Worm (Caenorhabditis elegans): ENCODE data around the gene D1014.13.

The D1014.13 gene

DNA sequence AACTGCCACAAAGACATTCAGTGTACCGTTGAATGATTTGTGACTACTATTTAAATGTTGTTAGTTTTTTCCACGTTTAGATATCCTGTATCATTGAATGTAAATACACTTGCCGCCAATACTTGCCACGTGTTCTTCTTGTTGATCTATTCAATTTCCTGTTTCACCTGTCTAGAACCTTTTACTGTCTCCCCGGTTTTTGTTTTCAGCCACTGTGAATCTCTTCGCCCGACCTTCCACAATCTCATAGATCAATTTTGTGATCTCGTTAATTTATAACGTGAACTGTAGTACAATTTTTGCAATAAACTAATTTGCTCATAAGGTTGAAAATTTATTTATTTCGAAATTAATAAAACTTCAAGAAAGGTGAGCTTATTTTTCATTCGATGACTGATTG, at the start of gene D1014.13:
Gene D1014.13, plus strand, starts transcription at position 301 of the 400 bp plus-strand sequence.
- no peak for TF ChIP-seq hnd-1 (tag; optimal IDR thresholded peaks at IDR 0.05)
- TF ChIP-seq scrt-1 (GFP tag; IDR thresholded peaks at IDR 0.05), result no peak
- TF ChIP-seq aly-1 (tag; optimal IDR thresholded peaks at IDR 0.05), result no peak
- no peak for TF ChIP-seq ceh-36 (tag; optimal IDR thresholded peaks at IDR 0.05)
- TF ChIP-seq tbx-37 (GFP tag; conservative IDR thresholded peaks at IDR 0.05), result no peak
- TF ChIP-seq tbx-11 (GFP tag; IDR thresholded peaks at IDR 0.05), result no peak
- no peak for TF ChIP-seq ama-1 (optimal IDR thresholded peaks at IDR 0.05)
- no peak for TF ChIP-seq F13C5.2 (tag; optimal IDR thresholded peaks at IDR 0.05)
- TF ChIP-seq hmg-4 (GFP tag; optimal IDR thresholded peaks at IDR 0.05), result no peak

DNA sequence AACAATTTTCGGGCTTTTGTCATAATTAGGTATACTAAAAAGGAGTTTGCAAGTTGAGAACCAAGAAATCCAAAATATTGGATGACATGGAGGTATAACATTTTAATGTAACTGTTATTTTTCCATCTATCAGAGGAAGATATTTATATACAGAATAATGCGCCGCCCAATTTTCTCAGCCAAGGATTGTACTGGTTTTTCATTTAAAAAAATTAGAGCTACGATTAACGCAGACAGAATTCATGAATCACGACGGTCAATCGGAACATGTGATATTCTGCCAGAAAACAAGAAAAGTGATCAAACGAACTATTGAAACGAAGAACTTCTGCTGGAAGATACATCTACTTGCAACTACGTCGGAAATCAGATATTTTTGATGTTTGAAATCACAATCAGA, 47.2 kb upstream of the D1014.13 start, which contains the start of gene str-145:
Gene str-145, minus strand, starts transcription at position 101 of the 400 bp plus-strand sequence.
- no peak for TF ChIP-seq ceh-36 (tag; optimal IDR thresholded peaks at IDR 0.05)
- TF ChIP-seq aly-1 (tag; optimal IDR thresholded peaks at IDR 0.05), result no peak
- TF ChIP-seq tbx-37 (GFP tag; conservative IDR thresholded peaks at IDR 0.05), result no peak
- TF ChIP-seq scrt-1 (GFP tag; IDR thresholded peaks at IDR 0.05), result no peak
- TF ChIP-seq ceh-13 (GFP tag; optimal IDR thresholded peaks at IDR 0.05), result no peak
- no peak for TF ChIP-seq ets-7 (tag; optimal IDR thresholded peaks at IDR 0.05)
- TF ChIP-seq sea-1 (GFP tag; conservative IDR thresholded peaks at IDR 0.05), result no peak
- TF ChIP-seq ama-1 (optimal IDR thresholded peaks at IDR 0.05), result no peak
- no peak for TF ChIP-seq hmg-4 (GFP tag; optimal IDR thresholded peaks at IDR 0.05)
- TF ChIP-seq B0310.2 (tag; optimal IDR thresholded peaks at IDR 0.05), result no peak
- TF ChIP-seq tra-4 (tag; optimal IDR thresholded peaks at IDR 0.05), result no peak
- TF ChIP-seq F13C5.2 (tag; optimal IDR thresholded peaks at IDR 0.05), result no peak
- TF ChIP-seq pes-1 (GFP tag; IDR thresholded peaks at IDR 0.05), result no peak

DNA sequence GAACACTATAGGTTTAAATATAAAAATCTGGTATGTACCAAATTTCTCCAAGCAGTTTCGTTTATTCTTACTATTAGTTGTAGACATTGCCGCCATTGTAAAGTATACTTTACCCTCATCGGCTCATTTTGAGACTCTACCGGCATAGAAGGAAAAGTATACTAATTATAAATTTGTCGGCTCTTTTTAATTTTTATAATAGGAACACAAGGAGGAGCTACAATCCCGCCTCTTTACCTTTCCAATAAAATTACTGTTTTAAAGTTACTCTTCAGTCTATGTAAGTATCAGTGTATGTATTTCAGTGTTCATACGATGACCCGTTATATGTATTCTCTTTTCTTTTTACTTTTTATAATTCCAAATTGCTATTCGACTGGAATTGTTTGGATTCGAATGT, 46.1 kb upstream of the D1014.13 start, which contains the start of gene sdz-23:
Gene sdz-23, plus strand, starts transcription at position 301 of the 400 bp plus-strand sequence.
- no peak for TF ChIP-seq ets-7 (tag; optimal IDR thresholded peaks at IDR 0.05)
- no peak for TF ChIP-seq scrt-1 (GFP tag; IDR thresholded peaks at IDR 0.05)
- no peak for TF ChIP-seq hmbx-1 (tag; optimal IDR thresholded peaks at IDR 0.05)
- no peak for TF ChIP-seq pes-1 (GFP tag; IDR thresholded peaks at IDR 0.05)
- TF ChIP-seq flt-1 (GFP tag; IDR thresholded peaks at IDR 0.05), result no peak
- TF ChIP-seq hnd-1 (tag; optimal IDR thresholded peaks at IDR 0.05), result no peak
- TF ChIP-seq hmg-4 (GFP tag; optimal IDR thresholded peaks at IDR 0.05), result no peak
- no peak for TF ChIP-seq ceh-13 (GFP tag; optimal IDR thresholded peaks at IDR 0.05)
- TF ChIP-seq B0310.2 (tag; optimal IDR thresholded peaks at IDR 0.05), result no peak
- no peak for TF ChIP-seq tbx-37 (GFP tag; conservative IDR thresholded peaks at IDR 0.05)
- no peak for TF ChIP-seq ceh-36 (tag; optimal IDR thresholded peaks at IDR 0.05)
- no peak for TF ChIP-seq tbx-11 (GFP tag; IDR thresholded peaks at IDR 0.05)
- TF ChIP-seq aly-1 (tag; optimal IDR thresholded peaks at IDR 0.05), result no peak
- TF ChIP-seq ama-1 (optimal IDR thresholded peaks at IDR 0.05), result no peak
- TF ChIP-seq sea-1 (GFP tag; conservative IDR thresholded peaks at IDR 0.05), result no peak
- no peak for TF ChIP-seq F13C5.2 (tag; optimal IDR thresholded peaks at IDR 0.05)

DNA sequence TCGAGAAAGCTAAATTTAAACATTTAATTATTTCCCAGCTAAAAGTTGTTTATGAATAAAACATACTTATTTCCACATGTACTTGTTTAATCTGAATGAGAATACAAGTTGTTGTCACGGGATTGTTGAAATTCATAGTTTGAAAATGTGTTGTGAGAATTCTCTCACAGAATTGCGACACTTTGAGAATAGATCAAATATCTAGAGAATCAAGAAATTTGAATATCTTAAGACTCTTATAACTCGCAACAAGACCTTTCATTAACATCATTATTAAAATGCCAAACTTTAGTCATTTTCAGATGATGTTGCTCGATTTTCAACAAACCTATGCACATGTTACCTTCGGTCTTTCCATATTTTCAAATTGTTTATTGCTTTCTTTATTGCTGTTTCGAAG, 42.5 kb upstream of the D1014.13 start, which contains the start of gene str-90:
Gene str-90, plus strand, starts transcription at position 301 of the 400 bp plus-strand sequence.
- TF ChIP-seq hnd-1 (tag; optimal IDR thresholded peaks at IDR 0.05) (no peak), hmbx-1 (tag; optimal IDR thresholded peaks at IDR 0.05) (no peak), tbx-11 (GFP tag; IDR thresholded peaks at IDR 0.05) (no peak), aly-1 (tag; optimal IDR thresholded peaks at IDR 0.05) (no peak)

DNA sequence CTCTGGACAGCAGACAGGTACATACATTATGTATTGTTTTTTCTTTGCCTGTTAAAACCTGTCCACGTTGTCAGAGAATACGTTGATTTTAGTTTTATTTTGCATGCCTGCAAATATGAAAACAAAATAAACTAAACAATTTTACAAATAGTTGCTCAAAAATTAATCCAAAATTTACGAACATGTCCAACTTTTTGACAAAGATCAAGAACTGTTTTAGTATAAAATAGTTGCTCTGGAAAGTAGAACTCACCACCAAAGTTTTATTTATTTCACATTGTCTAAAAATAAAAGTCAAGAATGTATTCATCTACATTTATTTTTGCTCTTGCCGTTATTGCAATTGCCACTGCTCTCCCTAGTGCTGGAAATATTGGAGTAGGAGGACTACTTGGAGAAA, 41.0 kb upstream of the D1014.13 start, which contains the start of gene srlf-16:
Gene srlf-16, plus strand, starts transcription at position 301 of the 400 bp plus-strand sequence.
- TF ChIP-seq hmbx-1 (tag; optimal IDR thresholded peaks at IDR 0.05) (no peak), sea-1 (GFP tag; conservative IDR thresholded peaks at IDR 0.05) (no peak), B0310.2 (tag; optimal IDR thresholded peaks at IDR 0.05) (no peak), hnd-1 (tag; optimal IDR thresholded peaks at IDR 0.05) (no peak), ceh-13 (GFP tag; optimal IDR thresholded peaks at IDR 0.05) (no peak)

DNA sequence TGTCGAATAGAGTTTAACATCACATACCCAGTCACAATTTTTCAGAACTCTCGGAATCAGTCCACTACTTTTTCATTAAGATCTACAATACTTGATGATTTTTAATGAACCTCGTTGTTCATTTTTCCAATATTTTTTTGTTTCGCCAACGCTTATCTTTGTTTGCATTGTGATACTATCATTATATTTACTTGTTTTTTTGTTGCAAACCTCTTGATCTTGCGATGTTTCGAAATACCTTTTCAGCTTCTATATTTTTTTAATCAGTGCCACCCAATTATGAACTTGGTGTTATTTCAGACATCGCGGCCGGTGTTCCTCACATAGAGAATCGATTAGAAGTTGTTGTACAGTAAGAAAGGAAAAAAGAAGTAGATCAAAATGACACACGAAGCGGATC, 36.8 kb upstream of the D1014.13 start, which contains the start of gene myo-5:
Gene myo-5, plus strand, starts transcription at position 301 of the 400 bp plus-strand sequence.
- TF ChIP-seq ceh-36 (tag; optimal IDR thresholded peaks at IDR 0.05) (no peak), sea-1 (GFP tag; conservative IDR thresholded peaks at IDR 0.05) (no peak), ets-7 (tag; optimal IDR thresholded peaks at IDR 0.05) (no peak), B0310.2 (tag; optimal IDR thresholded peaks at IDR 0.05) (no peak), tbx-37 (GFP tag; conservative IDR thresholded peaks at IDR 0.05) (no peak)

DNA sequence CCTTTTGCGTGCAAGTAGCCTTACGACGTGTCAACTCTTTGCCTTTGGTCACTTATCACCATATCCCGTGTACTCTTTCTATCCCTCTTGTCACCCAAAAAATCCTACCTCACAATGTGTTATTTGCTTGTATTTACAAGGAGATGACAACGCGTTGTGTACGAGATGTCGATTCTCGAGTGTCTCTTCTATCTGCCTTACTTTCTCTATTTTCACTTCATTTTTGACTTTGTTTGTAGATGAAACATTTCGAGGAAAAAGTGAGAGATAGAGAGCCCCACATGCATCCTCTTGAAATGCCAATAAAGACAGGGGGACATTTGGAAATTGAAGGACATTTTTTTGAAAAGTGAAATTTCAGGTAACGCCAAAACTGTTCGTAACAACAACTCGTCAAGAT, 34.6 kb upstream of the D1014.13 start:
- TF ChIP-seq scrt-1 (GFP tag; IDR thresholded peaks at IDR 0.05) (no peak), hmbx-1 (tag; optimal IDR thresholded peaks at IDR 0.05) (no peak), F13C5.2 (tag; optimal IDR thresholded peaks at IDR 0.05) (no peak), ceh-36 (tag; optimal IDR thresholded peaks at IDR 0.05) (no peak), ets-7 (tag; optimal IDR thresholded peaks at IDR 0.05) (no peak), tbx-11 (GFP tag; IDR thresholded peaks at IDR 0.05) (no peak), tra-4 (tag; optimal IDR thresholded peaks at IDR 0.05) (no peak), flt-1 (GFP tag; IDR thresholded peaks at IDR 0.05) (no peak), ceh-13 (GFP tag; optimal IDR thresholded peaks at IDR 0.05) (no peak), aly-1 (tag; optimal IDR thresholded peaks at IDR 0.05) (no peak), ama-1 (optimal IDR thresholded peaks at IDR 0.05) (no peak)

DNA sequence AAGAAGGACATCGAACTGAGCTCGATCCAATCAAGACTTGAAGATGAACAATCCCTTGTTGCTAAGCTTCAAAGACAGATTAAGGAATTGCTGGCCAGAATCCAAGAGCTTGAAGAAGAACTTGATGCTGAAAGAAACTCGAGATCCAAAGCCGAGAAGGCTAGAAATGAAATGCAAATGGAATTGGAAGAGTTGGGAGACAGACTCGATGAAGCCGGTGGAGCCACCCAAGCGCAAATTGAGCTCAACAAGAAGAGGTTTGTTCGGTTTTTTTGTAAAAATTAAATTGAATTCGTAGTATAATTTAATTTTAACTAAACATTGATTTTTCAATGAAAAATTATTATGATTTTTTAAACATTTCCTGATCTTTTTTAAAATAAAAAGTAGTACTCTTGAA, 30.9 kb upstream of the D1014.13 start:
- no peak for TF ChIP-seq hmg-4 (GFP tag; optimal IDR thresholded peaks at IDR 0.05)
- TF ChIP-seq scrt-1 (GFP tag; IDR thresholded peaks at IDR 0.05), result no peak
- no peak for TF ChIP-seq aly-1 (tag; optimal IDR thresholded peaks at IDR 0.05)
- no peak for TF ChIP-seq tra-4 (tag; optimal IDR thresholded peaks at IDR 0.05)
- no peak for TF ChIP-seq tbx-11 (GFP tag; IDR thresholded peaks at IDR 0.05)
- TF ChIP-seq sea-1 (GFP tag; conservative IDR thresholded peaks at IDR 0.05), result no peak
- no peak for TF ChIP-seq B0310.2 (tag; optimal IDR thresholded peaks at IDR 0.05)
- no peak for TF ChIP-seq ceh-36 (tag; optimal IDR thresholded peaks at IDR 0.05)
- TF ChIP-seq tbx-37 (GFP tag; conservative IDR thresholded peaks at IDR 0.05), result no peak
- TF ChIP-seq F13C5.2 (tag; optimal IDR thresholded peaks at IDR 0.05), result no peak
- no peak for TF ChIP-seq ets-7 (tag; optimal IDR thresholded peaks at IDR 0.05)
- TF ChIP-seq hmbx-1 (tag; optimal IDR thresholded peaks at IDR 0.05), result no peak

Data from whole organism, early embryonic.